Worm (Caenorhabditis elegans) whole organism, L4/young adult: ENCODE data around the gene mpk-1.

Experiments
- W03F9.2 ChIP-seq: fragments of 150-350 bp; optimal IDR thresholded peaks from 2 replicates; lab custom pipeline; 2014; ENCODE audit warnings: missing biosample characterization, missing genetic modification characterization
- dao-5 ChIP-seq: sonication (generic microtip); optimal IDR thresholded peaks from 2 replicates; lab custom pipeline; 2016; ENCODE audit warnings: missing genotype, missing genetic modification characterization, moderate library complexity, missing compliant biosample characterization
- him-1 ChIP-seq: sonication (generic microtip); optimal IDR thresholded peaks from 2 replicates; lab custom pipeline; 2016; ENCODE audit warnings: missing genotype, missing genetic modification reagents, missing genetic modification characterization, missing compliant biosample characterization

- no peak for TF ChIP-seq him-1
- TF ChIP-seq W03F9.2 = no peak
- TF ChIP-seq dao-5 (tag; lab: Kevin White, UChicago) = no peak
These were observed 45.0 kb upstream of the mpk-1 start for ce11 chrIII:4272864-4273263.
